Fruit fly (Drosophila melanogaster) whole organism, adult: ENCODE results near the gene CG12355.

Experiments used
- CG12768 ChIP-seq: fragments of 200-800 bp; sonication (Bioruptor generic); optimal IDR thresholded peaks from 2 replicates; lab custom pipeline; 2017; ENCODE audit warnings: missing biosample characterization, missing genetic modification characterization, mild to moderate bottlenecking, moderate library complexity, missing genetic modification reagents
- CG33017 ChIP-seq: fragments of 200-800 bp; sonication (Bioruptor generic); optimal IDR thresholded peaks from 2 replicates; lab custom pipeline; 2018; ENCODE audit warnings: missing biosample characterization, mild to moderate bottlenecking, missing genetic modification characterization, moderate library complexity
- CG5204 ChIP-seq: fragments of 200-800 bp; sonication (Bioruptor generic); optimal IDR thresholded peaks from 2 replicates; lab custom pipeline; 2016; ENCODE audit warnings: missing biosample characterization, missing genetic modification characterization
- Crg-1 ChIP-seq: fragments of 200-800 bp; sonication (Bioruptor generic); optimal IDR thresholded peaks from 2 replicates; lab custom pipeline; 2016; ENCODE audit warnings: missing biosample characterization, missing genetic modification characterization
- Mnt ChIP-seq: fragments of 200-800 bp; sonication (Bioruptor generic); optimal IDR thresholded peaks from 2 replicates; lab custom pipeline; 2016; ENCODE audit warnings: missing biosample characterization, mild to moderate bottlenecking, missing genetic modification characterization
- bab1 ChIP-seq: fragments of 200-800 bp; sonication (Bioruptor generic); optimal IDR thresholded peaks from 3 replicates; lab custom pipeline; 2019; ENCODE audit warnings: missing biosample characterization, mild to moderate bottlenecking, missing genetic modification characterization, moderate library complexity
- cnc ChIP-seq, 2 experiments: fragments of >200 bp; optimal IDR thresholded peaks; 2 replicates each; lab custom pipeline; 2017
- kay ChIP-seq: fragments of 200-800 bp; sonication (Bioruptor generic); peaks from one replicate; lab custom pipeline; 2016; ENCODE audit warnings: missing biosample characterization, missing genetic modification characterization, borderline replicate concordance

- no peak for TF ChIP-seq CG5204 (GFP tag; lab: Kevin White, UChicago)
- no peak for TF ChIP-seq cnc (optimal IDR thresholded peaks at IDR 0.05; lab: Kevin White, UChicago)
- no peak for TF ChIP-seq bab1 (GFP tag; lab: Kevin White, UChicago)
- TF ChIP-seq CG12768 (GFP tag; lab: Kevin White, UChicago), result no peak
- TF ChIP-seq Crg-1, result no peak
- peak; percentile 60 for TF ChIP-seq kay (GFP tag; lab: Kevin White, UChicago)
- no peak for TF ChIP-seq Mnt (GFP tag; lab: Kevin White, UChicago)
- TF ChIP-seq CG33017 (tag; lab: Kevin White, UChicago), result no peak
Observed at dm6 chr3L:15538582-15539490, 43.5 kb upstream of the CG12355 start.
